Worm (Caenorhabditis elegans): Measurements from ENCODE around the gene fbxa-148.
"Not testable (repeated sequence)": the region's sequence is repeated elsewhere in the genome, so short reads cannot be mapped to it uniquely, and the experiment has no call there.

The fbxa-148 gene

DNA sequence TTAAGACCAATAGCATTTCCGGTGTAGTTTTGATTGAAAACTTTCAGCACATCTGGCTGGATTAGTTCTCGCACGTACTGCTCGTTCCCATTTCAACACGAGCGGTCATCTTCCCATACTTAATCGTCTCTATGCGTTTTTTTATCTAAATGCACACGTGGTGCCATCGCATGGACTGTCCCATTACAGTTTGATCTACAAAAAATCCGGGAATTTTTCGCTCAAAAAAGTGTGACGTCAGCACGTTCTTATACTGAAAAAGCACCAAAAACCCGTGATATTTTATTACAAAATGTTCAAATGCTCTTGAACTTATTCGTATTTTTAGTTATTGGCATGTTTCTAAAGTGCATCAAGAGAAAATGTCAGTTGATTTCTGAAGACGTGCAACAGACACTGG, 16.9 kb upstream of the fbxa-148 start, which contains the start of gene Y102A5C.4:
Gene Y102A5C.4, plus strand, starts transcription at position 301 of the 400 bp plus-strand sequence.
- TF ChIP-seq unc-62 (GFP tag; optimal IDR thresholded peaks at IDR 0.05) (no peak), ceh-39 (tag; optimal IDR thresholded peaks at IDR 0.05) (no peak), ceh-43 (GFP tag; optimal IDR thresholded peaks at IDR 0.05) (no peak), mab-5 (tag; optimal IDR thresholded peaks at IDR 0.05) (no peak), blmp-1 (tag; optimal IDR thresholded peaks at IDR 0.05) (no peak), unc-120 (tag; optimal IDR thresholded peaks at IDR 0.05; ENCODE audit: poor library complexity, severe bottlenecking) (no peak), drap-1 (GFP tag; optimal IDR thresholded peaks at IDR 0.05) (no peak), snpc-4 (tag; optimal IDR thresholded peaks at IDR 0.05) (no peak)

DNA sequence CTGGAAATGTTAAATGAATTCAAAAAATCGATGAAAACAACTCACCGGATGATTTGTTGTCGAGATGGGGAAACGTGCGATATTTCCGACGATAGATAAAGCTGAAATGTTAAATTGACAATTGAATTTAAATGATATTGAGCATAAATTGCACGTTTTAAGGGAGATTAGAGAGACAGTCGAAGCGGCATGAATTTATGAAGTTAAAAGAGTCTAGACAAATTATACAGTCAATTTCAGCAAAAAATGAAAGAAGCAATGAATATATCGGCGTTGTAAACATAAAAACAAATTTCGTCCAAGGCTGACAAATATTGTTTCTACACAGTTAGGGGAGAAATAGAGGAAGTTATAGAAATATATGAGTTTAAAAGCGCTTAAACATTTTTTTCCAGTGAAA, 11.5 kb upstream of the fbxa-148 start, which contains the start of gene Y102A5C.36:
Gene Y102A5C.36, minus strand, starts transcription at position 101 of the 400 bp plus-strand sequence.
- TF ChIP-seq unc-120 (tag; optimal IDR thresholded peaks at IDR 0.05; ENCODE audit: poor library complexity, severe bottlenecking) (no peak), ztf-11 (tag; optimal IDR thresholded peaks at IDR 0.05) (no peak), lin-13 (tag; optimal IDR thresholded peaks at IDR 0.05) (no peak), nhr-76 (tag; optimal IDR thresholded peaks at IDR 0.05) (no peak), ceh-39 (tag; optimal IDR thresholded peaks at IDR 0.05) (no peak), nhr-12 (tag; optimal IDR thresholded peaks at IDR 0.05) (no peak), cnd-1 (tag; optimal IDR thresholded peaks at IDR 0.05) (no peak), nhr-28 (tag; optimal IDR thresholded peaks at IDR 0.05) (no peak), elt-3 (tag; optimal IDR thresholded peaks at IDR 0.05) (no peak), hlh-1 (tag; optimal IDR thresholded peaks at IDR 0.05) (no peak), ceh-83 (GFP tag; optimal IDR thresholded peaks at IDR 0.05) (no peak), lin-32 (GFP tag; optimal IDR thresholded peaks at IDR 0.05) (no peak), nhr-237 (tag; optimal IDR thresholded peaks at IDR 0.05) (no peak), tbx-8 (GFP tag; optimal IDR thresholded peaks at IDR 0.05) (no peak), drap-1 (GFP tag; optimal IDR thresholded peaks at IDR 0.05) (no peak), mls-2 (tag; optimal IDR thresholded peaks at IDR 0.05) (no peak)

DNA sequence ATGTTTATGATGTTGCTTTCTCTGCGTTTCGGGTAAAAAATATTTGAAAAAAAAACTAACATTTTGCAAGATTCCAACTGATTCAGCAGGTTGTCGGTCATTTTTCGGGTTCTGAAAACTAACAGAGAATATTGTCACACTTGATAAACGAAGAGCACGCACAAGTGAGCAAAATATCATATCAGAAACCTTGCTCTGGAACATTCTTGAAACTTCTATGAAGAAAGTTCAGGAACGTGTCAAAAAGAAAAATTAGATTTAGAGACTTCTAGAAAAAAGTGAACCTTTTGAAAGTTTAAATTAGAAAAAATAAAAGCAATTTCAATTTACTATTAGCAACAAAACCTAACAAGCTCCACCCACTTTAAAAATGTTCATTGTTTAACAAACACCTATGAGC, 9.2 kb downstream of the fbxa-148 start, which contains the start of gene fbxa-112:
Gene fbxa-112, minus strand, starts transcription at position 101 of the 400 bp plus-strand sequence.
- TF ChIP-seq ceh-43 (GFP tag; optimal IDR thresholded peaks at IDR 0.05); ham-2 (GFP tag; optimal IDR thresholded peaks at IDR 0.05); hlh-1 (tag; optimal IDR thresholded peaks at IDR 0.05): not testable (repeated sequence)

DNA sequence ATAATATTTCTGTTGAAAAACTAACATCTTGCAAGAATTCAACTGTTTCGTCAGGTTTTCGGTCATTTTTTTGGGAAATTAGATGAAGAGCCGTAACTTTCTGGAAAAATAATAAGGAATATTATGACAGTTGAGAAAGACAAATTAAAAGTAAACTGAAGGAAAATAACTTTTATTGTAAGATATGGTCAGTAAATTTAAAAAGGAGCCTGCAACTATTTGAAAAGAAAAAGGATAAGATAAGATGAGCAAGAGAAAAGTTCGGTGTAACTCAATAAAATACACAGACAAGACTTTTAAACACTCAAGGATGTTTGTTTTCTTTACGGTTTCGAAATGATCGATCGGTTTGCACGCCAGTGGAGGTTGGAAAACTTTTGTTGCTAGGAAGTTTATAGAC, 10.8 kb downstream of the fbxa-148 start, which contains the start of gene fbxa-111:
Gene fbxa-111, minus strand, starts transcription at position 101 of the 400 bp plus-strand sequence.
- not testable (repeated sequence) for TF ChIP-seq ces-1 (GFP tag; optimal IDR thresholded peaks at IDR 0.05); mls-2 (tag; optimal IDR thresholded peaks at IDR 0.05); lsy-2 (tag; optimal IDR thresholded peaks at IDR 0.05)

DNA sequence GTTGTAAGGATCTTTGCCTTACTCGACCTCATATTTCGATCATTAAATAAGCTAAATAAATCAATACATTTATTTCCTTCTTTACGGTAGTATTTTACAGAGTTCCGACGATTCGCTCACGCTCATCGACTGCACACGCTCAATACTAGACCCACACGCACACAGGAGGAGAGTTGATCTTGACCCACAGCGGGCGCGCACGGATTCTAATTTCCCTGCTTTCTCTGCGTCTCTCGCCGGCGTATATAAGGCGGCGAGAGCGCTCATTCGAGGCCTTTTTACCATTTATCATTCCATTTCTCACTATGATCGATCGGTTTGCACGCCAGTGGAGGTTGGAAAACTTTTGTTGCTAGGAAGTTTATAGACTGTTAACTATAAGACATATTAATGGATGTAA, 11.2 kb downstream of the fbxa-148 start:
- no peak for TF ChIP-seq nhr-12 (tag; optimal IDR thresholded peaks at IDR 0.05)
- no peak for TF ChIP-seq zip-8 (tag; optimal IDR thresholded peaks at IDR 0.05)
- no peak for TF ChIP-seq bed-3 (GFP tag; optimal IDR thresholded peaks at IDR 0.05)
- no peak for TF ChIP-seq ces-1 (GFP tag; optimal IDR thresholded peaks at IDR 0.05)
- no peak for TF ChIP-seq cnd-1 (tag; optimal IDR thresholded peaks at IDR 0.05)
- TF ChIP-seq lin-32 (GFP tag; optimal IDR thresholded peaks at IDR 0.05): no peak
- no peak for TF ChIP-seq mls-2 (tag; optimal IDR thresholded peaks at IDR 0.05)
- no peak for TF ChIP-seq M03D4.4 (tag; optimal IDR thresholded peaks at IDR 0.05)
- no peak for TF ChIP-seq tbx-8 (GFP tag; optimal IDR thresholded peaks at IDR 0.05)
- no peak for TF ChIP-seq mep-1 (tag; optimal IDR thresholded peaks at IDR 0.05)
- TF ChIP-seq mab-5 (tag; optimal IDR thresholded peaks at IDR 0.05): no peak
- no peak for TF ChIP-seq drap-1 (GFP tag; optimal IDR thresholded peaks at IDR 0.05)
- TF ChIP-seq unc-39 (tag; optimal IDR thresholded peaks at IDR 0.05): no peak

DNA sequence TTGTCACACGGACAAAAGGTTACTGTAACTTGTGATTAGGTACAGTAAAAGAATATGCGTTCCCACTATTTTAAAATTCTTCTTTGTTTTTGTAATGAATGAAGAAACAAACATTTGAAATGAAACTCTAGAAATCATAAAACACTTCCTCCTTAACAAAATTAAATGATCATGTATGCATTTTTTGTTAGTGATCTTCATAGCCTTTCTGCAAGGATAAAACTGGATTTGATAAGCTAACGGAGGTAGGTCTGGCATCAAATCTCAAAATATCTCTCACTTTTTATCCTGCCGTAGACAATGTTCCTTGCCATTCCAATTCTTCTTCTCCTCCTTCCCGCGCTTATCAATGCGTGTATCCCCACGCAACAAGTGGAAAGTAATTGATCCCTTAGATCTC, 12.7 kb downstream of the fbxa-148 start, which contains the start of gene clec-238:
Gene clec-238, plus strand, starts transcription at position 301 of the 400 bp plus-strand sequence.
- no peak for TF ChIP-seq sptf-1 (tag; optimal IDR thresholded peaks at IDR 0.05)
- no peak for TF ChIP-seq hlh-1 (tag; optimal IDR thresholded peaks at IDR 0.05)
- TF ChIP-seq unc-62 (GFP tag; optimal IDR thresholded peaks at IDR 0.05): no peak
- no peak for TF ChIP-seq M03D4.4 (tag; optimal IDR thresholded peaks at IDR 0.05)
- no peak for TF ChIP-seq unc-120 (tag; optimal IDR thresholded peaks at IDR 0.05; ENCODE audit: poor library complexity, severe bottlenecking)

Measured in whole organism, mixed stage, embryonic.